Worm (Caenorhabditis elegans): ENCODE measurements around the gene R166.2.

The R166.2 gene

ce11 chrII:10555484-10556075 is 18.1 kb upstream of the R166.2 start (continued):
- TF ChIP-seq C17E4.6 (GFP tag; IDR thresholded peaks at IDR 0.05) (no peak), attf-5 (GFP tag; optimal IDR thresholded peaks at IDR 0.05) (peak; percentile 36), tbp1 (GFP tag; optimal IDR thresholded peaks at IDR 0.05) (peak; percentile 55), ztf-22 (GFP tag; optimal IDR thresholded peaks at IDR 0.05) (no peak), lin-35 (GFP tag; optimal IDR thresholded peaks at IDR 0.05) (no peak), ztf-25 (GFP tag; IDR thresholded peaks at IDR 0.05) (no peak), tlf-1 (GFP tag; optimal IDR thresholded peaks at IDR 0.05) (peak; percentile 59), let-607 (tag; optimal IDR thresholded peaks at IDR 0.05) (peak in 1 of 2 experiments; percentile 19), atf-7 (tag; optimal IDR thresholded peaks at IDR 0.05) (peak; percentile 30), pbrm-1 (GFP tag; IDR thresholded peaks at IDR 0.05) (peak; percentile 8; the same call in 1 of the 2 replicates), dox-1 (GFP tag; IDR thresholded peaks at IDR 0.05) (peak; percentile 72; the same call in 1 of the 2 replicates), snpc-1.1 (tag; optimal IDR thresholded peaks at IDR 0.05; ENCODE audit: insufficient read depth) (no peak), ztf-28 (GFP tag; IDR thresholded peaks at IDR 0.05) (no peak), egl-44 (GFP tag; IDR thresholded peaks at IDR 0.05) (no peak), somi-1 (GFP tag; optimal IDR thresholded peaks at IDR 0.05) (peak; percentile 31), aptf-2 (GFP tag; conservative IDR thresholded peaks at IDR 0.05) (0 out of 2 replicates have a peak, but pooled peaks have one; percentile 38), B0336.3 (GFP tag; IDR thresholded peaks at IDR 0.05) (peak; percentile 73), hmg-1.2 (GFP tag; IDR thresholded peaks at IDR 0.05) (peak; percentile 52; the same call in 1 of the 2 replicates), Y95B8A.8 (GFP tag; IDR thresholded peaks at IDR 0.05) (0 out of 2 replicates have a peak, but pooled peaks have one; percentile 36), ZK185.1 (tag; optimal IDR thresholded peaks at IDR 0.05; ENCODE audit: poor library complexity, severe bottlenecking) (no peak), ekl-4 (GFP tag; IDR thresholded peaks at IDR 0.05) (peak; percentile 35; the same call in 1 of the 2 replicates), dpff-1 (tag; optimal IDR thresholded peaks at IDR 0.05) (no peak), zfh-2 (GFP tag; conservative IDR thresholded peaks at IDR 0.05) (peak; percentile 66), nhr-90 (tag; optimal IDR thresholded peaks at IDR 0.05) (peak; percentile 55), cebp-2 (GFP tag; IDR thresholded peaks at IDR 0.05) (no peak), hrde-1 (tag; optimal IDR thresholded peaks at IDR 0.05; ENCODE audit: borderline replicate concordance) (no peak), Y53G8AR.9 (GFP tag; conservative IDR thresholded peaks at IDR 0.05) (peak; percentile 48; the same call in 1 of the 2 replicates), Y56A3A.18 (GFP tag; IDR thresholded peaks at IDR 0.05) (0 out of 2 replicates have a peak, but pooled peaks have one; percentile 9), hsf-1 (GFP tag; IDR thresholded peaks at IDR 0.05) (peak; percentile 64), fkh-3 (tag; optimal IDR thresholded peaks at IDR 0.05) (no peak), K11D2.4 (GFP tag; IDR thresholded peaks at IDR 0.05) (peak; percentile 17; the same call in 1 of the 2 replicates)

- no peak for TF ChIP-seq Y53G8AR.9 (GFP tag; conservative IDR thresholded peaks at IDR 0.05)
- TF ChIP-seq lin-54 (GFP tag; optimal IDR thresholded peaks at IDR 0.05): no peak
- no peak for TF ChIP-seq cebp-1 (GFP tag; IDR thresholded peaks at IDR 0.05)
- TF ChIP-seq cebp-1 (tag; optimal IDR thresholded peaks at IDR 0.05): peak; percentile 63
Observed at ce11 chrII:10554972-10555371, 17.5 kb upstream of the R166.2 start, which contains the start of gene mnk-1. Gene mnk-1, minus strand, starts transcription at chrII:10555044.

ce11 chrII:10554046-10554399 is 16.6 kb upstream of the R166.2 start:
- TF ChIP-seq C06A6.2 (GFP tag; conservative IDR thresholded peaks at IDR 0.05) (peak; percentile 37; the same call in 1 of the 2 replicates), nfyb-1 (GFP tag; IDR thresholded peaks at IDR 0.05) (0 out of 2 replicates have a peak, but pooled peaks have one; percentile 15), madf-3 (GFP tag; IDR thresholded peaks at IDR 0.05) (peak; percentile 68; the same call in 1 of the 2 replicates), atf-7 (tag; optimal IDR thresholded peaks at IDR 0.05) (peak; percentile 57), nfya-2 (GFP tag; IDR thresholded peaks at IDR 0.05) (0 out of 2 replicates have a peak, but pooled peaks have one; percentile 52), dpff-1 (tag; optimal IDR thresholded peaks at IDR 0.05) (no peak), F57C9.4 (tag; optimal IDR thresholded peaks at IDR 0.05) (no peak), chd-7 (tag; optimal IDR thresholded peaks at IDR 0.05) (peak; percentile 34)

Measured in whole organism, young adult.